Worm (Caenorhabditis elegans) whole organism, late embryonic: ENCODE measurements around the gene malt-1.

Experiments used
- K09A11.1 ChIP-seq: sonication (generic microtip); optimal IDR thresholded peaks from 2 replicates; lab custom pipeline; 2017; ENCODE audit warnings: antibody characterized with exemption, mild to moderate bottlenecking, missing genetic modification characterization, missing compliant biosample characterization; ENCODE audit not compliant: insufficient read depth
- Y22D7AL.16 ChIP-seq: sonication (generic microtip); optimal IDR thresholded peaks from 2 replicates; lab custom pipeline; 2016; ENCODE audit warnings: missing genetic modification characterization, missing compliant biosample characterization
- ama-1 ChIP-seq: fragments of 150-350 bp; optimal IDR thresholded peaks from 2 replicates; lab custom pipeline; 2014
- ceh-14 ChIP-seq: sonication (generic microtip); optimal IDR thresholded peaks from 2 replicates; lab custom pipeline; 2016; ENCODE audit warnings: missing genotype, missing genetic modification characterization, missing compliant biosample characterization
- ceh-2 ChIP-seq: sonication (generic microtip); optimal IDR thresholded peaks from 2 replicates; lab custom pipeline; 2016; ENCODE audit warnings: missing genotype, missing genetic modification characterization, missing compliant biosample characterization
- ceh-31 ChIP-seq: sonication (generic microtip); optimal IDR thresholded peaks from 2 replicates; lab custom pipeline; 2016; ENCODE audit warnings: missing genetic modification characterization, missing compliant biosample characterization
- ceh-34 ChIP-seq: sonication (generic microtip); optimal IDR thresholded peaks from 2 replicates; lab custom pipeline; 2016; ENCODE audit warnings: mild to moderate bottlenecking, missing genetic modification characterization, missing compliant biosample characterization
- ceh-45 ChIP-seq: fragments of 200-800 bp; sonication (Bioruptor generic); IDR thresholded peaks from 2 replicates; pipeline ENCODE4 v1.3.6; 2022; ENCODE audit warnings: missing genetic modification reagents, missing genetic modification characterization, missing compliant biosample characterization
- ceh-9 ChIP-seq: sonication (generic microtip); optimal IDR thresholded peaks from 2 replicates; lab custom pipeline; 2016; ENCODE audit warnings: mild to moderate bottlenecking, missing genetic modification characterization, inconsistent platforms, missing compliant biosample characterization
- dmd-4 ChIP-seq: sonication (generic microtip); optimal IDR thresholded peaks from 2 replicates; lab custom pipeline; 2016; ENCODE audit warnings: borderline replicate concordance, missing genetic modification characterization, missing compliant biosample characterization
- dve-1 ChIP-seq: sonication (generic microtip); optimal IDR thresholded peaks from 2 replicates; lab custom pipeline; 2017; ENCODE audit warnings: antibody characterized with exemption, mild to moderate bottlenecking, missing genetic modification characterization, missing compliant biosample characterization
- elt-2 ChIP-seq: sonication (generic microtip); optimal IDR thresholded peaks from 2 replicates; lab custom pipeline; 2016; ENCODE audit warnings: missing genetic modification reagents, missing genetic modification characterization, missing compliant biosample characterization
- ets-4 ChIP-seq: sonication (generic microtip); optimal IDR thresholded peaks from 2 replicates; lab custom pipeline; 2016; ENCODE audit warnings: missing genetic modification characterization, missing compliant biosample characterization
- eyg-1 ChIP-seq: sonication (generic microtip); optimal IDR thresholded peaks from 2 replicates; lab custom pipeline; 2016; ENCODE audit warnings: missing genotype, missing genetic modification characterization, missing compliant biosample characterization
- fkh-10 ChIP-seq: fragments of 150-350 bp; optimal IDR thresholded peaks from 2 replicates; lab custom pipeline; 2014; ENCODE audit warnings: missing biosample characterization, missing genetic modification reagents, missing genetic modification characterization
- hlh-13 ChIP-seq: fragments of 200-800 bp; sonication (Bioruptor generic); optimal IDR thresholded peaks from 2 replicates; lab custom pipeline; 2018; ENCODE audit warnings: mild to moderate bottlenecking, missing genetic modification characterization, missing compliant biosample characterization
- hlh-30 ChIP-seq: sonication (generic microtip); optimal IDR thresholded peaks from 2 replicates; lab custom pipeline; 2017; ENCODE audit warnings: antibody characterized with exemption, missing genetic modification characterization, missing compliant biosample characterization; ENCODE audit not compliant: insufficient read depth
- lin-11 ChIP-seq: fragments of 200-800 bp; sonication (Bioruptor generic); optimal IDR thresholded peaks from 2 replicates; lab custom pipeline; 2018; ENCODE audit warnings: mild to moderate bottlenecking, missing genetic modification characterization, missing compliant biosample characterization
- mec-3 ChIP-seq: sonication (generic microtip); optimal IDR thresholded peaks from 2 replicates; lab custom pipeline; 2016; ENCODE audit warnings: borderline replicate concordance, missing genetic modification characterization, missing compliant biosample characterization
- nfya-1 ChIP-seq: sonication (generic microtip); optimal IDR thresholded peaks from 2 replicates; lab custom pipeline; 2017; ENCODE audit warnings: missing genetic modification characterization, mild to moderate bottlenecking, missing compliant biosample characterization, antibody characterized with exemption, moderate library complexity
- nhr-232 ChIP-seq: sonication (generic microtip); optimal IDR thresholded peaks from 2 replicates; lab custom pipeline; 2016; ENCODE audit warnings: missing genetic modification characterization, missing compliant biosample characterization
- pax-1 ChIP-seq: fragments of 150-350 bp; optimal IDR thresholded peaks from 2 replicates; lab custom pipeline; 2014; ENCODE audit warnings: missing biosample characterization, missing genetic modification characterization
- ref-2 ChIP-seq: sonication (generic microtip); optimal IDR thresholded peaks from 2 replicates; lab custom pipeline; 2016; ENCODE audit warnings: missing genetic modification characterization, missing compliant biosample characterization
- rnt-1 ChIP-seq: sonication (generic microtip); optimal IDR thresholded peaks from 2 replicates; lab custom pipeline; 2016; ENCODE audit warnings: missing genetic modification characterization, missing compliant biosample characterization
- sox-2 ChIP-seq: fragments of 200-800 bp; sonication (Bioruptor generic); IDR thresholded peaks from 2 replicates; pipeline ENCODE4 v1.3.6; 2022; ENCODE audit warnings: missing genetic modification reagents, missing genetic modification characterization, missing compliant biosample characterization
- tbx-2 ChIP-seq: sonication (generic microtip); optimal IDR thresholded peaks from 2 replicates; lab custom pipeline; 2016; ENCODE audit warnings: missing genetic modification characterization, missing compliant biosample characterization
- tbx-7 ChIP-seq: sonication (generic microtip); optimal IDR thresholded peaks from 2 replicates; lab custom pipeline; 2016; ENCODE audit warnings: missing genotype, missing genetic modification characterization, missing compliant biosample characterization
- ttx-3 ChIP-seq: sonication (generic microtip); optimal IDR thresholded peaks from 2 replicates; lab custom pipeline; 2016; ENCODE audit warnings: missing genetic modification reagents, missing genetic modification characterization, missing compliant biosample characterization
- unc-42 ChIP-seq: sonication (generic microtip); optimal IDR thresholded peaks from 2 replicates; lab custom pipeline; 2016; ENCODE audit warnings: missing genotype, missing genetic modification characterization, missing compliant biosample characterization
- unc-55 ChIP-seq: sonication (generic microtip); optimal IDR thresholded peaks from 2 replicates; lab custom pipeline; 2017; ENCODE audit warnings: missing biosample characterization, missing genetic modification reagents, missing genetic modification characterization
- unc-86 ChIP-seq: sonication (generic microtip); optimal IDR thresholded peaks from 2 replicates; lab custom pipeline; 2016; ENCODE audit warnings: missing genetic modification characterization, missing compliant biosample characterization
- ztf-16 ChIP-seq: sonication (generic microtip); optimal IDR thresholded peaks from 2 replicates; lab custom pipeline; 2017; ENCODE audit warnings: missing genetic modification characterization, missing compliant biosample characterization

The malt-1 gene

DNA sequence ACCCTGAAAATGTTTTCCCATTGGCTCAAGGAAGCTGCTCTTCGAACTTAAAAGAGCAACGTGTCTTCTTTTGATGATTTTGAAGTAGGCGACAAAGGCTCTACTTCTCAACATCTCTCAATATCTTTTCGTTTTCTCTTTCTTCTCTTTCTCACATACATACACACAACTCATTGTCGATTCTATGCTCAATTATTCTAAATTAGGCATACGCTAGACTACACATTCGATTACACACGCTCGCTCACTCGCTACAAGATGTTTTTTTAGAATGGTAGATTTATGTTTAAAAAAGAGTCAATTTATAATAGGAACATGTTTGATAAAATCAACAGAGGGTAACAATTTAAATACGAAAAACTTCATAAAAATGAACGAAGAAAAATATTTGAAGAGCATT lies 9.6 kb downstream of the malt-1 start:
- TF ChIP-seq ceh-31: peak; percentile 59
- no peak for TF ChIP-seq ztf-16

DNA sequence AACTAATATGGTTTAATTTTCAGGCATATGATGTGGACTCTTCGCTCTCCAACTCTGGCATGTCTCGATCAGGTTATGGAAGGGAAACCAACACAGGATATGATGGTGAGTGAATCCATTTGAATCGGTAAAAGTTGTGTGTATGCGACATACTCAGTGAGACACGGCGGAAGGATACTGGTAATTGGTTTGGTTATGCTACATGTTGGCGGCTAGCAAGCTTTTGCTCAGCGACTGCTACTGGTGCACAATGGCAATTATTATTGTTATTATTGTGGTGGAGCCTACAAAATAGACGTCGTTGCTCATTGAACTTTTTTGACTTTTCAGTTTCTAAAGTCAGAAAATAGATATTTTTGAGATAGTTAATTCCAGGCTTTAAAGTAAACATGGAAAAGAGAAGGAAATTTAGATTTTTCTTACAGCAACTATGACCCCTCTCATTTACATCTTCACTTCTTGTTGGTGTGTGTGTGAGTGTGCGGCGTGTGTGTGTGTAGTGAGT lies 10.3 kb downstream of the malt-1 start:
- no peak for TF ChIP-seq ttx-3
- TF ChIP-seq sox-2 (GFP tag; lab: Robert Waterston, UW): no peak
- TF ChIP-seq hlh-13 (GFP tag; lab: Kevin White, UChicago): no peak
- peak; percentile 67 for TF ChIP-seq unc-42 (tag; lab: Kevin White, UChicago)
- no peak for TF ChIP-seq unc-86 (tag; lab: Kevin White, UChicago)
- no peak for TF ChIP-seq ceh-31
- no peak for TF ChIP-seq ceh-34 (tag; lab: Kevin White, UChicago)
- no peak for TF ChIP-seq elt-2 (tag; lab: Kevin White, UChicago)
- peak; percentile 1 for TF ChIP-seq nfya-1 (tag; lab: Kevin White, UChicago)
- no peak for TF ChIP-seq lin-11 (tag; lab: Kevin White, UChicago)

DNA sequence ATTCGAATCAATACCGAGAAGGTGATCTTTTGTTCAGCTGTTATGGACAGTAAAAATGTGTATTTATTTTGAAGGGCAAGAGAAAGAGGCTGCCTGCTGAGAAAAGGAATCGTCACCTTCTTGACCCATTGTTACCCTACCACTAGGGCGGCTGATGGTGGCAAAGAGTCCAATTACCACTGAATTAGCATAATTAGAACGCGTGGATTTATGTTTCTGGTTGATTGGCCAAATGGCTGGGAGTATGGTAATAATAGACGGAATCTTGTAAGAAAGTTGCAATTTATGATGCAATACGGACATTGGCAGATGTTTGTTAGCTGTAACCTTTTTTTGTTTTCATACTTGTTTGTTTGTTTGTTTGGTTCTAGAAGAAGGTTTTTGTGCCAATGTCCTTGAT lies 11.2 kb downstream of the malt-1 start:
- TF ChIP-seq ceh-31 (peak; percentile 71), Y22D7AL.16 (no peak), unc-42 (tag; lab: Kevin White, UChicago) (peak; percentile 9), dmd-4 (no peak), ref-2 (tag; lab: Kevin White, UChicago) (peak; percentile 41), sox-2 (GFP tag; lab: Robert Waterston, UW) (peak; percentile 63; the same call in 1 of the 2 replicates), ceh-34 (tag; lab: Kevin White, UChicago) (peak; percentile 14), ets-4 (tag; lab: Kevin White, UChicago) (no peak), pax-1 (tag; lab: Kevin White, UChicago) (no peak), rnt-1 (no peak), dve-1 (tag; lab: Kevin White, UChicago) (no peak), fkh-10 (no peak), ceh-14 (tag; lab: Kevin White, UChicago) (no peak)

DNA sequence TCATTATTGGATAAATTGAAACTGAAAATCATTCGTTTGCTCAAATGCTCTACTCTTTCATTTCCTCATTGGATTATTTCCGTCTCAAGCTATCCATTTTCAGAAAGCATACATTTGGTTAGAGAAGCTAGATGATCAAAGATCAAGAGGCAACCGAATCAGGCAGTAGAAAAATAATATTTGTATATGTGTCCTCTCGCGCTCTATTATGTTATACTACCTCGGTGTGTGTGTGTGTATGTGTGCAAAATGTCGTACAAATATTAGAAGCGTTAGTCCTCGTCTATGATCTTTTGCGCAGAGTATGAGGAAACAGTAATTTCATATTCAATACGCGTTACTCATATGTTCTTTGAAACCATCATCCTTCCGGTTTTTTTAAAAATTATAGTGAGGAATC lies 14.0 kb downstream of the malt-1 start:
- peak; percentile 41 for TF ChIP-seq tbx-2 (tag; lab: Kevin White, UChicago)
- no peak for TF ChIP-seq dve-1 (tag; lab: Kevin White, UChicago)
- TF ChIP-seq ztf-16: no peak

DNA sequence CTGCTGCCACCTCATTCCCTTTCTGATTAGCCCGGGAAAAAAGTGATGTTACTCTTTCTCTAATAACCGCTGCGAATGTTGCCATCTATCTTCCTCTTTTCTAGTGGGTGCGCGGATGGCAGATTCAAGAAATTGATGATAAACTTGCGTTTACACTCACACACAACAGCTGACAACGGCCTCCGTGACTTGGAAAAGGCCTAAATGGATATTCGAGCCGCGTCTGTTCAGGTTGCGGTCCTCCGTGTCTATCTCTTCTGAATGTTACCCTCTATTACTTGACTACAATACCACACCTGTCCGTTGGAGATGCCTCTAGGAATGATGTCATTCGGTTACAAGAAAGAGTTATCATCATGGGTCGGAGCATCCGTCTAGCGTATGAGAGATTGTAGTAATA lies 14.6 kb downstream of the malt-1 start:
- TF ChIP-seq eyg-1 (tag; lab: Kevin White, UChicago): no peak
- TF ChIP-seq ceh-2 (tag; lab: Kevin White, UChicago): no peak
- TF ChIP-seq nhr-232 (tag; lab: Kevin White, UChicago): no peak
- no peak for TF ChIP-seq ref-2 (tag; lab: Kevin White, UChicago)
- no peak for TF ChIP-seq rnt-1
- TF ChIP-seq ceh-14 (tag; lab: Kevin White, UChicago): no peak
- no peak for TF ChIP-seq ceh-45 (GFP tag; lab: Robert Waterston, UW)
- no peak for TF ChIP-seq hlh-30 (tag; lab: Kevin White, UChicago)
- TF ChIP-seq dve-1 (tag; lab: Kevin White, UChicago): no peak
- no peak for TF ChIP-seq K09A11.1 (tag; lab: Kevin White, UChicago)
- TF ChIP-seq lin-11 (tag; lab: Kevin White, UChicago): no peak
- no peak for TF ChIP-seq tbx-7 (tag; lab: Kevin White, UChicago)
- TF ChIP-seq ama-1 (lab: Kevin White, UChicago): no peak

DNA sequence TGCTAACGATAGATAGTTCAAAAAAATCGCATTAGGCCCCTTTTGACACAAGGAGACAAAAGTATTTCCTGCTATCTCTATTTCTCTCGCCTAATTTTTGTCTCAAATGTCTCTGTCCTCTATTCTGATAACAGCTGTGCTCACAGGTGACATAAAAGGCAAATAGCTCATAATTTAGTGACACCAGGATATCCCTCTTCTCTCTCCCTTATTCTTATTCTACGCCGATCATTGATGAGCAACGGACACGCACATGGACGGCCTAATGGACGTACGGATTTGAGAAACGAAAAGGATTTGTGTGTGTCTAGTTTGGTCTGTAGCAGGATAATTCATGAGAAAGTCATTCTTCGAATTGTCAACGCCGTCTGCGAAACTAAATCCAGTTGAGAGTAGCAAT lies 15.1 kb downstream of the malt-1 start:
- TF ChIP-seq mec-3 (tag; lab: Kevin White, UChicago): no peak
- no peak for TF ChIP-seq ceh-9 (tag; lab: Kevin White, UChicago)
- TF ChIP-seq unc-55 (GFP tag; lab: Kevin White, UChicago): peak; percentile 26
